Fruit fly (Drosophila melanogaster) whole organism, wandering third instar larva: ENCODE results near the gene CG15042.

ENCODE experiments used
- Mio ChIP-seq: sonication (Bioruptor generic); optimal IDR thresholded peaks from 2 replicates; lab custom pipeline; 2016; ENCODE audit warnings: missing biosample characterization, missing genetic modification characterization
- pan ChIP-seq: fragments of >200 bp; optimal IDR thresholded peaks from 2 replicates; lab custom pipeline; 2017

DNA sequence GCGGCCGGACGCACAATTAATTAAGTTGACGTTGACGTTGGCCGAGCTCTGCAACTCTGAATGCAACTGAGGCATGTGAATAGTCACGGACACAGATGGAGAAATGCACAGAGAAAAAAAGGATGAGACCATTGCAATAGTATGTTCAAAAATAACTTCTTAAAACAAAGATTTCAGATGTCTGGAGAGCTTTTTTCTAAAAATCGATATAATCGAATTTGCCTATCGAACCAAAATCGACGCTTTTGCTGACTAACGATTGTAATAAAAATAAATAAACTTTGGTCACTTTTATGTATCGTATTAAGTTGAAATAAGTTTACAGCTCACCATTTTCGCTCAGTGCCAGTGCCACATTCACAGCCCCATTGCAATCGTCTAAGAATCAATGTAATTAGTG lies 30.5 kb upstream of the CG15042 start:
- TF ChIP-seq pan (lab: Kevin White, UChicago) = no peak
- TF ChIP-seq Mio (GFP tag; lab: Kevin White, UChicago) = no peak
